Fruit fly (Drosophila melanogaster) whole organism, embryonic: ENCODE measurements around the gene AlaRS.

Experiments
- Abd-B ChIP-seq: fragments of 200-800 bp; sonication (Bioruptor generic); optimal IDR thresholded peaks from 2 replicates; lab custom pipeline; 2018; ENCODE audit warnings: missing biosample characterization, mild to moderate bottlenecking, missing genetic modification characterization, moderate library complexity
- CG10209 ChIP-seq: fragments of 200-800 bp; sonication (Bioruptor generic); optimal IDR thresholded peaks from 3 replicates; lab custom pipeline; 2017; ENCODE audit warnings: missing biosample characterization, mild to moderate bottlenecking, missing genetic modification characterization, missing genetic modification reagents
- CG10543 ChIP-seq: fragments of 200-800 bp; sonication (Bioruptor generic); optimal IDR thresholded peaks from 3 replicates; lab custom pipeline; 2017; ENCODE audit warnings: missing biosample characterization, mild to moderate bottlenecking, missing genetic modification characterization, moderate library complexity
- CG11504 ChIP-seq: fragments of 200-800 bp; sonication (Bioruptor generic); optimal IDR thresholded peaks from 3 replicates; lab custom pipeline; 2019; ENCODE audit warnings: missing biosample characterization, mild to moderate bottlenecking, missing genetic modification characterization, moderate library complexity
- CG12744 ChIP-seq: fragments of 200-800 bp; sonication (Bioruptor generic); optimal IDR thresholded peaks from 2 replicates; lab custom pipeline; 2016; ENCODE audit warnings: missing biosample characterization, missing genetic modification characterization
- CG12769 ChIP-seq: fragments of 200-800 bp; sonication (Bioruptor generic); optimal IDR thresholded peaks from 2 replicates; lab custom pipeline; 2019; ENCODE audit warnings: missing biosample characterization, mild to moderate bottlenecking, missing genetic modification characterization, moderate library complexity
- CG13424 ChIP-seq: fragments of 200-800 bp; sonication (Bioruptor generic); optimal IDR thresholded peaks from 2 replicates; lab custom pipeline; 2019; ENCODE audit warnings: missing biosample characterization, mild to moderate bottlenecking, missing genetic modification characterization, moderate library complexity
- CG15514 ChIP-seq: fragments of 200-800 bp; sonication (Bioruptor generic); optimal IDR thresholded peaks from 3 replicates; lab custom pipeline; 2017; ENCODE audit warnings: missing biosample characterization, missing genetic modification characterization, mild to moderate bottlenecking, moderate library complexity, missing genetic modification reagents
- CG1602 ChIP-seq: fragments of 200-800 bp; sonication (Bioruptor generic); optimal IDR thresholded peaks from 3 replicates; lab custom pipeline; 2016; ENCODE audit warnings: missing biosample characterization, missing genetic modification characterization
- CG18011 ChIP-seq: fragments of 200-800 bp; sonication (Bioruptor generic); optimal IDR thresholded peaks from 2 replicates; lab custom pipeline; 2017; ENCODE audit warnings: missing biosample characterization, missing genetic modification characterization, mild to moderate bottlenecking, moderate library complexity, missing genotype
- CG2678 ChIP-seq: fragments of 200-800 bp; sonication (Bioruptor generic); optimal IDR thresholded peaks from 3 replicates; lab custom pipeline; 2019; ENCODE audit warnings: missing biosample characterization, mild to moderate bottlenecking, missing genetic modification characterization, moderate library complexity
- CG34376 ChIP-seq: fragments of 200-800 bp; sonication (Bioruptor generic); optimal IDR thresholded peaks from 2 replicates; lab custom pipeline; 2018; ENCODE audit warnings: missing biosample characterization, mild to moderate bottlenecking, missing genetic modification characterization
- CG4730 ChIP-seq: fragments of 200-800 bp; sonication (Bioruptor generic); IDR thresholded peaks from 2 replicates; pipeline ENCODE4 v1.3.6; 2022; ENCODE audit warnings: missing biosample characterization, missing genetic modification characterization
- CG5180 ChIP-seq: fragments of 200-800 bp; sonication (Bioruptor generic); optimal IDR thresholded peaks from 3 replicates; lab custom pipeline; 2017; ENCODE audit warnings: missing biosample characterization, missing genetic modification characterization, mild to moderate bottlenecking, moderate library complexity, missing genetic modification reagents
- CG6272 ChIP-seq: fragments of 200-800 bp; sonication (Bioruptor generic); IDR thresholded peaks from 2 replicates; pipeline ENCODE4 v1.3.6; 2022; ENCODE audit warnings: missing biosample characterization, missing genetic modification characterization
- CG6765 ChIP-seq: fragments of 200-800 bp; sonication (Bioruptor generic); optimal IDR thresholded peaks from 3 replicates; lab custom pipeline; 2017; ENCODE audit warnings: missing biosample characterization, mild to moderate bottlenecking, missing genetic modification characterization
- CG7372 ChIP-seq: fragments of 200-800 bp; sonication (Bioruptor generic); IDR thresholded peaks from 2 replicates; pipeline ENCODE4 v1.3.6; 2022; ENCODE audit warnings: missing biosample characterization, missing genetic modification characterization
- CG9727 ChIP-seq: fragments of 200-800 bp; sonication (Bioruptor generic); optimal IDR thresholded peaks from 3 replicates; lab custom pipeline; 2017; ENCODE audit warnings: missing biosample characterization, mild to moderate bottlenecking, missing genetic modification characterization
- Dbx ChIP-seq: fragments of 200-800 bp; sonication (Bioruptor generic); IDR thresholded peaks from 3 replicates; pipeline ENCODE4 v1.3.6; 2022; ENCODE audit warnings: missing biosample characterization, missing genetic modification characterization
- Ets97D ChIP-seq: fragments of 200-800 bp; sonication (Bioruptor generic); optimal IDR thresholded peaks from 3 replicates; lab custom pipeline; 2016; ENCODE audit warnings: missing biosample characterization, missing genetic modification characterization
- Fer1 ChIP-seq: fragments of 200-800 bp; sonication (Bioruptor generic); optimal IDR thresholded peaks from 2 replicates; lab custom pipeline; 2017; ENCODE audit warnings: missing biosample characterization, mild to moderate bottlenecking, missing genetic modification characterization
- Hmr ChIP-seq: fragments of 200-800 bp; sonication (Bioruptor generic); optimal IDR thresholded peaks from 3 replicates; lab custom pipeline; 2017; ENCODE audit warnings: mild to moderate bottlenecking, missing biosample characterization, missing genetic modification reagents, missing genetic modification characterization
- Hr51 ChIP-seq, 2 experiments: fragments of 200-800 bp; sonication (Bioruptor generic); optimal IDR thresholded peaks; 2 replicates in 1 of 2; 3 replicates in 1 of 2; lab custom pipeline; 2016 to 2018; ENCODE audit warnings: missing biosample characterization in 2 of 2, missing genetic modification characterization in 2 of 2, mild to moderate bottlenecking in 1 of 2, moderate library complexity in 1 of 2
- Jarid2 ChIP-seq: fragments of 200-800 bp; sonication (Bioruptor generic); optimal IDR thresholded peaks from 3 replicates; lab custom pipeline; 2017; ENCODE audit warnings: mild to moderate bottlenecking, missing biosample characterization, missing genetic modification reagents, missing genetic modification characterization
- Med ChIP-seq: fragments of 200-800 bp; sonication (Bioruptor generic); peaks from one replicate; lab custom pipeline; 2016; ENCODE audit warnings: missing biosample characterization, missing genetic modification characterization, mild to moderate bottlenecking, inconsistent platforms, moderate library complexity
- Meics ChIP-seq: fragments of 200-800 bp; sonication (Bioruptor generic); optimal IDR thresholded peaks from 2 replicates; lab custom pipeline; 2017; ENCODE audit warnings: missing biosample characterization, mild to moderate bottlenecking, missing genetic modification characterization
- Mes4 ChIP-seq: fragments of 200-800 bp; sonication (Bioruptor generic); optimal IDR thresholded peaks from 2 replicates; lab custom pipeline; 2016; ENCODE audit warnings: missing biosample characterization, missing genetic modification characterization
- PHDP ChIP-seq: fragments of 200-800 bp; sonication (Bioruptor generic); optimal IDR thresholded peaks from 3 replicates; lab custom pipeline; 2018; ENCODE audit warnings: missing biosample characterization, mild to moderate bottlenecking, missing genetic modification characterization, moderate library complexity
- Sox102F ChIP-seq: fragments of 200-800 bp; sonication (Bioruptor generic); optimal IDR thresholded peaks from 2 replicates; lab custom pipeline; 2018; ENCODE audit warnings: missing biosample characterization, mild to moderate bottlenecking, missing genetic modification characterization, moderate library complexity
- TFAM ChIP-seq: fragments of 200-800 bp; sonication (Bioruptor generic); optimal IDR thresholded peaks from 2 replicates; lab custom pipeline; 2017; ENCODE audit warnings: missing biosample characterization, missing genetic modification characterization, inconsistent platforms
- Trl ChIP-seq, 3 experiments: fragments of >200 bp in 2 of 3; fragments of 200-800 bp in 1 of 3; sonication (Bioruptor generic) in 1 of 3; optimal IDR thresholded peaks; 2 replicates in 1 of 3; 3 replicates in 2 of 3; lab custom pipeline; 2016 to 2017; ENCODE audit warnings: missing biosample characterization in 1 of 3, missing genetic modification characterization in 1 of 3
- YL-1 ChIP-seq: fragments of 200-800 bp; sonication (Bioruptor generic); optimal IDR thresholded peaks from 3 replicates; lab custom pipeline; 2017; ENCODE audit warnings: missing biosample characterization, mild to moderate bottlenecking, missing genetic modification characterization
- bigmax ChIP-seq: fragments of 200-800 bp; sonication (Bioruptor generic); optimal IDR thresholded peaks from 2 replicates; lab custom pipeline; 2018; ENCODE audit warnings: missing biosample characterization, mild to moderate bottlenecking, missing genetic modification characterization
- esg ChIP-seq: fragments of 200-800 bp; sonication (Bioruptor generic); conservative IDR thresholded peaks from 2 replicates; pipeline ENCODE4 v1.3.6; 2022; ENCODE audit warnings: missing biosample characterization, missing genetic modification characterization
- ftz-f1 ChIP-seq: fragments of 200-800 bp; sonication (Bioruptor generic); optimal IDR thresholded peaks from 2 replicates; lab custom pipeline; 2016; ENCODE audit warnings: missing biosample characterization, missing genetic modification characterization
- gem ChIP-seq: fragments of 200-800 bp; sonication (Bioruptor generic); optimal IDR thresholded peaks from 2 replicates; lab custom pipeline; 2019; ENCODE audit warnings: missing biosample characterization, mild to moderate bottlenecking, missing genetic modification characterization, moderate library complexity
- grn ChIP-seq: fragments of 200-800 bp; sonication (Bioruptor generic); optimal IDR thresholded peaks from 3 replicates; lab custom pipeline; 2017; ENCODE audit warnings: missing biosample characterization, missing genetic modification characterization
- hkb ChIP-seq, 2 experiments: fragments of 200-800 bp in 1 of 2; fragments of >200 bp in 1 of 2; sonication (Bioruptor generic) in 1 of 2; IDR thresholded peaks in 1 of 2; optimal IDR thresholded peaks in 1 of 2; 2 replicates each; pipeline versions ENCODE4 v1.3.6 to Lab custom; 2017 to 2022; ENCODE audit warnings: missing biosample characterization in 1 of 2, missing genetic modification characterization in 1 of 2
- lab ChIP-seq: fragments of 200-800 bp; sonication (Bioruptor generic); optimal IDR thresholded peaks from 3 replicates; lab custom pipeline; 2017; ENCODE audit warnings: missing biosample characterization, missing genetic modification characterization, mild to moderate bottlenecking, moderate library complexity, missing genetic modification reagents
- luna ChIP-seq: fragments of 200-800 bp; sonication (Bioruptor generic); optimal IDR thresholded peaks from 2 replicates; lab custom pipeline; 2016; ENCODE audit warnings: missing biosample characterization, missing genetic modification characterization
- schlank ChIP-seq: fragments of 200-800 bp; sonication (Bioruptor generic); optimal IDR thresholded peaks from 2 replicates; lab custom pipeline; 2018; ENCODE audit warnings: missing biosample characterization, mild to moderate bottlenecking, missing genetic modification characterization
- sd ChIP-seq: fragments of 200-800 bp; sonication (Bioruptor generic); optimal IDR thresholded peaks from 3 replicates; lab custom pipeline; 2018; ENCODE audit warnings: missing biosample characterization, mild to moderate bottlenecking, missing genetic modification characterization, moderate library complexity
- sens ChIP-seq: fragments of 200-800 bp; sonication (Bioruptor generic); peaks from one replicate; lab custom pipeline; 2016; ENCODE audit warnings: missing biosample characterization, missing genetic modification characterization
- sim ChIP-seq: fragments of 200-800 bp; sonication (Bioruptor generic); IDR thresholded peaks from 2 replicates; pipeline ENCODE4 v1.3.6; 2022; ENCODE audit warnings: missing biosample characterization, missing genetic modification characterization
- sna ChIP-seq: fragments of 200-800 bp; sonication (Bioruptor generic); IDR thresholded peaks from 2 replicates; pipeline ENCODE4 v1.3.6; 2022; ENCODE audit warnings: missing biosample characterization, missing genetic modification characterization; ENCODE audit not compliant: partially characterized antibody
- sob ChIP-seq: fragments of 200-800 bp; sonication (Bioruptor generic); IDR thresholded peaks from 2 replicates; pipeline ENCODE4 v1.3.6; 2022; ENCODE audit warnings: missing biosample characterization, missing genetic modification characterization
- zen2 ChIP-seq: fragments of 200-800 bp; sonication (Bioruptor generic); IDR thresholded peaks from 3 replicates; pipeline ENCODE4 v1.3.6; 2022; ENCODE audit warnings: missing biosample characterization, missing genetic modification characterization; ENCODE audit not compliant: partially characterized antibody

AlaRS gene

DNA sequence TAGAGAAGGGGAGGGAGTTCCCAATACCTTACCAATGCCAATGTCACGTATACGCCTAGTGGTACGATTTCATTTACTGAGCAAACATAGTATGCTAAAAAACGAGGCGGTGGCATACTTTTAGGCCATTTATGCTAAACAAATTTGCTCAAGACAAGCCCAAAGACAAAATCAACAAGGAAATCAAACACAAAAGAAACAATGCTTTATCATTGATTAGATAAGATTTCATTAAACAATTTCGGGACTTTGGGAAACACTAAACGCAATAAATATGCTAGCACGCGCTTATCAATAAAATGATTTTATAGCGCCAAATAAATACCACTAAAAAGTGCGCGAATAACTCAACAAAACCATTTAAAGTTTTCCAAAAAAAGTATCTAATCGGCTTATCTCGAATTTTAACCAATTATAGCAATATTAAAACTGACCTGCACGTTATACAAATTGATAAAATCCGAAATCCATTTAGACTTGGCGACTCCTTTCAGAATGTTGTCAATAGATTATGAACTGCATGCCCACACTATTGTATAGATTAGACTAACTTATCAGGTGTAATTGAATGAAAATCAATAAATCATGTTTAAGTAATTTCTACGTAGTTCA is 30.9 kb downstream of the AlaRS start (continued):
- TF ChIP-seq Sox102F (GFP tag; lab: Kevin White, UChicago) (peak; percentile 42), Dbx (GFP tag; lab: Robert Waterston, UW) (peak; percentile 25; the same call in 1 of the 3 replicates), esg (GFP tag; lab: Robert Waterston, UW) (no peak), CG12769 (tag; lab: Kevin White, UChicago) (peak; percentile 65), CG2678 (tag; lab: Kevin White, UChicago) (peak; percentile 68), PHDP (tag; lab: Kevin White, UChicago) (peak; percentile 69), CG1602 (no peak), hkb (optimal IDR thresholded peaks at IDR 0.05; lab: Kevin White, UChicago) (no peak), hkb (GFP tag; IDR thresholded peaks at IDR 0.05; lab: Robert Waterston, UW) (peak; percentile 72), CG5180 (peak; percentile 35), Jarid2 (peak; percentile 19), Trl (optimal IDR thresholded peaks at IDR 0.05; lab: Kevin White, UChicago) (no peak), Trl (GFP tag; optimal IDR thresholded peaks at IDR 0.05; lab: Kevin White, UChicago) (peak; percentile 8), luna (GFP tag; lab: Kevin White, UChicago) (peak; percentile 35), CG6765 (peak; percentile 26), CG9727 (GFP tag; lab: Kevin White, UChicago) (peak; percentile 16), CG11504 (tag; lab: Kevin White, UChicago) (no peak), Hr51 (GFP tag; optimal IDR thresholded peaks at IDR 0.05; lab: Kevin White, UChicago) (peak in 1 of 2 experiments; percentile 26), grn (GFP tag; lab: Kevin White, UChicago) (peak; percentile 74), Hmr (GFP tag; lab: Kevin White, UChicago) (peak; percentile 74), CG12744 (GFP tag; lab: Kevin White, UChicago) (peak; percentile 52), sens (GFP tag; lab: Kevin White, UChicago) (peak; percentile 55), Ets97D (GFP tag; lab: Kevin White, UChicago) (no peak), CG10543 (GFP tag; lab: Kevin White, UChicago) (peak; percentile 51), gem (tag; lab: Kevin White, UChicago) (peak; percentile 50), ftz-f1 (peak; percentile 50), CG13424 (tag; lab: Kevin White, UChicago) (peak; percentile 31), CG6272 (GFP tag; lab: Robert Waterston, UW) (no peak), Meics (GFP tag; lab: Kevin White, UChicago) (peak; percentile 58), sna (GFP tag; lab: Robert Waterston, UW) (no peak), Med (GFP tag; lab: Kevin White, UChicago) (peak; percentile 86), TFAM (no peak), CG18011 (GFP tag; lab: Kevin White, UChicago) (peak; percentile 17), Mes4 (GFP tag; lab: Kevin White, UChicago) (no peak), sd (tag; lab: Kevin White, UChicago) (peak; percentile 95), CG7372 (GFP tag; lab: Robert Waterston, UW) (peak; percentile 68), schlank (tag; lab: Kevin White, UChicago) (peak; percentile 36), zen2 (GFP tag; lab: Robert Waterston, UW) (no peak), YL-1 (peak; percentile 17), CG10209 (GFP tag; lab: Kevin White, UChicago) (peak; percentile 31), bigmax (GFP tag; lab: Kevin White, UChicago) (no peak), CG4730 (GFP tag; lab: Robert Waterston, UW) (peak; percentile 6; the same call in 1 of the 2 replicates), sim (no peak), CG34376 (peak; percentile 57), lab (GFP tag; lab: Kevin White, UChicago) (peak; percentile 78), Abd-B (GFP tag; lab: Kevin White, UChicago) (no peak), sob (peak; percentile 55; the same call in 1 of the 2 replicates), Fer1 (GFP tag; lab: Kevin White, UChicago) (peak; percentile 75), CG15514 (GFP tag; lab: Kevin White, UChicago) (peak; percentile 62)
